Fruit fly (Drosophila melanogaster) whole organism, embryonic: ENCODE results near the gene CG10801.

Source experiments
- Bdp1 ChIP-seq: fragments of 200-800 bp; sonication (Bioruptor generic); optimal IDR thresholded peaks from 3 replicates; lab custom pipeline; 2016; ENCODE audit warnings: missing biosample characterization, missing genetic modification characterization
- Bteb2 ChIP-seq: fragments of 200-800 bp; sonication (Bioruptor generic); optimal IDR thresholded peaks from 2 replicates; lab custom pipeline; 2016; ENCODE audit warnings: missing biosample characterization, missing genetic modification characterization
- CG10543 ChIP-seq: fragments of 200-800 bp; sonication (Bioruptor generic); optimal IDR thresholded peaks from 3 replicates; lab custom pipeline; 2017; ENCODE audit warnings: missing biosample characterization, mild to moderate bottlenecking, missing genetic modification characterization, moderate library complexity
- CG10979 ChIP-seq: fragments of 200-800 bp; sonication (Bioruptor generic); optimal IDR thresholded peaks from 2 replicates; lab custom pipeline; 2018; ENCODE audit warnings: missing biosample characterization, mild to moderate bottlenecking, missing genetic modification characterization, moderate library complexity
- CG12219 ChIP-seq: fragments of 200-800 bp; sonication (Bioruptor generic); optimal IDR thresholded peaks from 3 replicates; lab custom pipeline; 2018; ENCODE audit warnings: missing biosample characterization, mild to moderate bottlenecking, missing genetic modification characterization
- CG13775 ChIP-seq: fragments of 200-800 bp; sonication (Bioruptor generic); optimal IDR thresholded peaks from 3 replicates; lab custom pipeline; 2017; ENCODE audit warnings: missing biosample characterization, mild to moderate bottlenecking, missing genetic modification characterization
- CG14710 ChIP-seq: fragments of 200-800 bp; sonication (Bioruptor generic); optimal IDR thresholded peaks from 3 replicates; lab custom pipeline; 2019; ENCODE audit warnings: missing biosample characterization, mild to moderate bottlenecking, missing genetic modification characterization, moderate library complexity
- CG16779 ChIP-seq: fragments of 200-800 bp; sonication (Bioruptor generic); IDR thresholded peaks from 2 replicates; pipeline ENCODE4 v1.3.6; 2022; ENCODE audit warnings: missing biosample characterization, missing genetic modification characterization
- CG17361 ChIP-seq: fragments of 200-800 bp; sonication (Bioruptor generic); IDR thresholded peaks from 3 replicates; pipeline ENCODE4 v1.3.6; 2022; ENCODE audit warnings: missing biosample characterization, missing genetic modification characterization
- CG18599 ChIP-seq: fragments of 200-800 bp; sonication (Bioruptor generic); optimal IDR thresholded peaks from 3 replicates; lab custom pipeline; 2017; ENCODE audit warnings: missing biosample characterization, missing genetic modification characterization, mild to moderate bottlenecking, moderate library complexity, missing genetic modification reagents
- CG2712 ChIP-seq: fragments of 200-800 bp; optimal IDR thresholded peaks from 3 replicates; lab custom pipeline; 2019; ENCODE audit warnings: missing biosample characterization, mild to moderate bottlenecking, missing genetic modification characterization, moderate library complexity
- CG30431 ChIP-seq: fragments of 200-800 bp; sonication (Bioruptor generic); optimal IDR thresholded peaks from 2 replicates; lab custom pipeline; 2017; ENCODE audit warnings: missing biosample characterization, missing genetic modification characterization
- CG32767 ChIP-seq: fragments of 200-800 bp; sonication (Bioruptor generic); IDR thresholded peaks from 2 replicates; pipeline ENCODE4 v1.3.6; 2022; ENCODE audit warnings: missing biosample characterization, missing genetic modification characterization
- CG3281 ChIP-seq: fragments of 200-800 bp; sonication (Bioruptor generic); optimal IDR thresholded peaks from 3 replicates; lab custom pipeline; 2017; ENCODE audit warnings: missing biosample characterization, mild to moderate bottlenecking, missing genetic modification characterization
- CG3847 ChIP-seq: fragments of 200-800 bp; sonication (Bioruptor generic); IDR thresholded peaks from 2 replicates; pipeline ENCODE4 v1.3.6; 2022; ENCODE audit warnings: missing biosample characterization, missing genetic modification characterization
- CG3995 ChIP-seq: fragments of 200-800 bp; sonication (Bioruptor generic); optimal IDR thresholded peaks from 3 replicates; lab custom pipeline; 2016; ENCODE audit warnings: missing biosample characterization, missing genetic modification characterization
- CG5953 ChIP-seq: fragments of 200-800 bp; sonication (Bioruptor generic); IDR thresholded peaks from 2 replicates; pipeline ENCODE4 v1.3.6; 2022; ENCODE audit warnings: missing biosample characterization, missing genetic modification characterization
- CG6175 ChIP-seq: fragments of 200-800 bp; sonication (Bioruptor generic); IDR thresholded peaks from 3 replicates; pipeline ENCODE4 v1.3.6; 2022; ENCODE audit warnings: missing biosample characterization, missing genetic modification characterization
- CG6813 ChIP-seq: fragments of 200-800 bp; sonication (Bioruptor generic); optimal IDR thresholded peaks from 2 replicates; lab custom pipeline; 2017; ENCODE audit warnings: missing biosample characterization, missing genetic modification characterization, mild to moderate bottlenecking, moderate library complexity, missing genetic modification reagents
- CG7839 ChIP-seq: fragments of 200-800 bp; sonication (Bioruptor generic); optimal IDR thresholded peaks from 3 replicates; lab custom pipeline; 2018; ENCODE audit warnings: missing biosample characterization, mild to moderate bottlenecking, missing genetic modification characterization, moderate library complexity
- CG7963 ChIP-seq: fragments of 200-800 bp; sonication (Bioruptor generic); IDR thresholded peaks from 3 replicates; pipeline ENCODE4 v1.3.6; 2022; ENCODE audit warnings: missing biosample characterization, missing genetic modification characterization; ENCODE audit not compliant: partially characterized antibody
- CG8281 ChIP-seq: fragments of 200-800 bp; sonication (Bioruptor generic); optimal IDR thresholded peaks from 2 replicates; lab custom pipeline; 2018; ENCODE audit warnings: missing biosample characterization, mild to moderate bottlenecking, missing genetic modification characterization, moderate library complexity
- CrebB ChIP-seq: fragments of 200-800 bp; sonication (Bioruptor generic); optimal IDR thresholded peaks from 3 replicates; lab custom pipeline; 2018; ENCODE audit warnings: missing biosample characterization, mild to moderate bottlenecking, missing genetic modification characterization
- Doc2 ChIP-seq: fragments of 200-800 bp; sonication (Bioruptor generic); IDR thresholded peaks from 2 replicates; pipeline ENCODE4 v1.3.6; 2022; ENCODE audit warnings: missing biosample characterization, missing genetic modification characterization
- E2f2 ChIP-seq: fragments of 200-800 bp; sonication (Bioruptor generic); IDR thresholded peaks from 2 replicates; pipeline ENCODE4 v1.3.6; 2022; ENCODE audit warnings: missing biosample characterization, missing genetic modification characterization
- Ets65A ChIP-seq: fragments of 200-800 bp; sonication (Bioruptor generic); peaks from one replicate; lab custom pipeline; 2016; ENCODE audit warnings: missing biosample characterization, missing genetic modification characterization
- HLH4C ChIP-seq: fragments of 200-800 bp; sonication (Bioruptor generic); IDR thresholded peaks from 3 replicates; pipeline ENCODE4 v1.3.6; 2022; ENCODE audit warnings: missing biosample characterization, missing genetic modification characterization; ENCODE audit not compliant: partially characterized antibody
- HLH54F ChIP-seq: fragments of 200-800 bp; sonication (Bioruptor generic); optimal IDR thresholded peaks from 3 replicates; lab custom pipeline; 2016; ENCODE audit warnings: missing biosample characterization, missing genetic modification characterization
- Hmr ChIP-seq: fragments of 200-800 bp; sonication (Bioruptor generic); optimal IDR thresholded peaks from 3 replicates; lab custom pipeline; 2017; ENCODE audit warnings: mild to moderate bottlenecking, missing biosample characterization, missing genetic modification reagents, missing genetic modification characterization
- Hmx ChIP-seq: fragments of 200-800 bp; sonication (Bioruptor generic); optimal IDR thresholded peaks from 2 replicates; lab custom pipeline; 2016; ENCODE audit warnings: missing biosample characterization, missing genetic modification characterization
- Rfx ChIP-seq: fragments of 200-800 bp; sonication (Bioruptor generic); IDR thresholded peaks from 2 replicates; pipeline ENCODE4 v1.3.6; 2022; ENCODE audit warnings: missing biosample characterization, missing genetic modification characterization
- Six4 ChIP-seq: fragments of 200-800 bp; sonication (Bioruptor generic); optimal IDR thresholded peaks from 2 replicates; lab custom pipeline; 2016; ENCODE audit warnings: missing biosample characterization, missing genetic modification characterization
- Sry-δ ChIP-seq: fragments of 200-800 bp; sonication (Bioruptor generic); optimal IDR thresholded peaks from 2 replicates; lab custom pipeline; 2016; ENCODE audit warnings: missing biosample characterization, missing genetic modification characterization
- Vsx1 ChIP-seq: fragments of 200-800 bp; sonication (Bioruptor generic); optimal IDR thresholded peaks from 2 replicates; lab custom pipeline; 2017; ENCODE audit warnings: missing biosample characterization, mild to moderate bottlenecking, missing genetic modification characterization, missing genetic modification reagents
- Xbp1 ChIP-seq: fragments of 200-800 bp; sonication (Bioruptor generic); optimal IDR thresholded peaks from 3 replicates; lab custom pipeline; 2016; ENCODE audit warnings: missing biosample characterization, mild to moderate bottlenecking, missing genetic modification characterization
- bbx ChIP-seq: fragments of 200-800 bp; sonication (Bioruptor generic); IDR thresholded peaks from 2 replicates; pipeline ENCODE4 v1.3.6; 2022; ENCODE audit warnings: missing biosample characterization, missing genetic modification characterization; ENCODE audit not compliant: partially characterized antibody
- bcd ChIP-seq: fragments of 200-800 bp; sonication (Bioruptor generic); optimal IDR thresholded peaks from 2 replicates; lab custom pipeline; 2017; ENCODE audit warnings: missing biosample characterization, mild to moderate bottlenecking, missing genetic modification characterization
- bsh ChIP-seq, 2 experiments: fragments of 200-800 bp; sonication (Bioruptor generic); optimal IDR thresholded peaks; 2 replicates each; lab custom pipeline; 2017 to 2018; ENCODE audit warnings: mild to moderate bottlenecking in 2 of 2, missing biosample characterization in 2 of 2, missing genetic modification characterization in 2 of 2, moderate library complexity in 1 of 2
- cwo ChIP-seq: fragments of 200-800 bp; sonication (Bioruptor generic); optimal IDR thresholded peaks from 3 replicates; lab custom pipeline; 2017; ENCODE audit warnings: missing biosample characterization, missing genetic modification characterization, mild to moderate bottlenecking, moderate library complexity, missing genetic modification reagents
- danr ChIP-seq: fragments of 200-800 bp; sonication (Bioruptor generic); IDR thresholded peaks from 2 replicates; pipeline ENCODE4 v1.3.6; 2022; ENCODE audit warnings: missing biosample characterization, missing genetic modification characterization
- grau ChIP-seq: fragments of 200-800 bp; optimal IDR thresholded peaks from 3 replicates; lab custom pipeline; 2019; ENCODE audit warnings: missing biosample characterization, mild to moderate bottlenecking, missing genetic modification characterization, moderate library complexity
- jumu ChIP-seq: fragments of 200-800 bp; sonication (Bioruptor generic); optimal IDR thresholded peaks from 3 replicates; lab custom pipeline; 2016; ENCODE audit warnings: missing biosample characterization, missing genetic modification characterization
- kah ChIP-seq: fragments of 200-800 bp; sonication (Bioruptor generic); optimal IDR thresholded peaks from 2 replicates; lab custom pipeline; 2018; ENCODE audit warnings: missing biosample characterization, mild to moderate bottlenecking, missing genetic modification characterization
- kay ChIP-seq: fragments of 200-800 bp; sonication (Bioruptor generic); optimal IDR thresholded peaks from 2 replicates; lab custom pipeline; 2016; ENCODE audit warnings: missing biosample characterization, missing genetic modification characterization
- mld ChIP-seq: fragments of 200-800 bp; sonication (Bioruptor generic); IDR thresholded peaks from 3 replicates; pipeline ENCODE4 v1.3.6; 2022; ENCODE audit warnings: missing biosample characterization, missing genetic modification characterization; ENCODE audit not compliant: partially characterized antibody
- pfk ChIP-seq: fragments of 200-800 bp; sonication (Bioruptor generic); optimal IDR thresholded peaks from 2 replicates; lab custom pipeline; 2018; ENCODE audit warnings: missing biosample characterization, mild to moderate bottlenecking, missing genetic modification characterization, moderate library complexity
- pnt ChIP-seq: fragments of 200-800 bp; sonication (Bioruptor generic); optimal IDR thresholded peaks from 3 replicates; lab custom pipeline; 2016; ENCODE audit warnings: missing biosample characterization, missing genetic modification characterization
- seq ChIP-seq: fragments of 200-800 bp; sonication (Bioruptor generic); IDR thresholded peaks from 2 replicates; pipeline ENCODE4 v1.3.6; 2022; ENCODE audit warnings: missing biosample characterization, missing genetic modification characterization
- trem ChIP-seq: fragments of 200-800 bp; optimal IDR thresholded peaks from 3 replicates; lab custom pipeline; 2019; ENCODE audit warnings: missing biosample characterization, mild to moderate bottlenecking, missing genetic modification characterization, moderate library complexity

CG10801 gene

DNA sequence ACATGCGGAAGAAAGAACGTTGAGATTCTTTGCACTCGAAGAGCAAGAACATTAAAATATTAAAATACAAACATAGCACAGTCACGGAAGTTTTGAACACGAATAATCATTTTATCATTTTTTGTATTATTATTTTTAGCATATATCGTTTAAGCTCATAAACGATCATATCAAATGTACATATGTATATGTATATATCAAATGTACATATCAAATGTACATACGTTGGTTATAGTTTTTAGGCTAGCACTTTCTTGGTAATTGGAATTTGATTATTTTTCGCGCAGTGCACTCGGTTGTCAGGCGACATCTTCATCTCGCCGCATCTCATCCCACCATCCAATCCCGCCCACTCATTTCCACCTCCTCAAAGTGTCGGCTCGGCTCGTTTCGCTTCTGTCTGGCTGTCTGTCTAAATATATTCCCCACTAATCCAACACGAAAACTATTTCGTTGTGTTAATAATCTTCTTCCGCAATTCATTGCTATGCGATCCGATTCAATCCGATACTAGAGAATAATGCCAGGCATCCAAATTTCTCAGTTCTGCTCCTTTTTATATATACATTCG is 4.9 kb upstream of the CG10801 start (continued):
- TF ChIP-seq CG8281 (peak; percentile 11), CG13775 (GFP tag; lab: Kevin White, UChicago) (peak; percentile 19), kay (GFP tag; lab: Kevin White, UChicago) (no peak), bcd (peak; percentile 43), Bdp1 (no peak), Rfx (GFP tag; lab: Robert Waterston, UW) (peak; percentile 33; the same call in 1 of the 2 replicates), CG17361 (GFP tag; lab: Robert Waterston, UW) (peak; percentile 53; the same call in 1 of the 3 replicates), CG3995 (GFP tag; lab: Kevin White, UChicago) (no peak), cwo (peak; percentile 42), CG10979 (tag; lab: Kevin White, UChicago) (peak; percentile 65), pnt (GFP tag; lab: Kevin White, UChicago) (peak; percentile 4), seq (GFP tag; lab: Robert Waterston, UW) (peak; percentile 46), CG5953 (0 out of 2 replicates have a peak, but pooled peaks have one; percentile 13), CG12219 (peak; percentile 25), HLH4C (GFP tag; lab: Robert Waterston, UW) (no peak), Hmx (no peak), Sry-δ (GFP tag; lab: Kevin White, UChicago) (no peak), Ets65A (peak; percentile 78), Six4 (GFP tag; lab: Kevin White, UChicago) (peak; percentile 32), E2f2 (no peak), pfk (GFP tag; lab: Kevin White, UChicago) (no peak), Xbp1 (peak; percentile 28), CG30431 (GFP tag; lab: Kevin White, UChicago) (no peak), bbx (no peak), CG16779 (GFP tag; lab: Robert Waterston, UW) (no peak), CG3847 (GFP tag; lab: Robert Waterston, UW) (no peak), CG7839 (tag; lab: Kevin White, UChicago) (peak; percentile 70), CG32767 (GFP tag; lab: Robert Waterston, UW) (0 out of 2 replicates have a peak, but pooled peaks have one; percentile 12), CG6175 (no peak), CG3281 (peak; percentile 20), CG2712 (tag; lab: Kevin White, UChicago) (peak; percentile 72), Bteb2 (GFP tag; lab: Kevin White, UChicago) (no peak), CG6813 (GFP tag; lab: Kevin White, UChicago) (peak; percentile 24), Doc2 (GFP tag; lab: Robert Waterston, UW) (no peak), CG10543 (GFP tag; lab: Kevin White, UChicago) (peak; percentile 18), kah (GFP tag; lab: Kevin White, UChicago) (peak; percentile 0), Hmr (GFP tag; lab: Kevin White, UChicago) (peak; percentile 10), grau (tag; lab: Kevin White, UChicago) (peak; percentile 69), CG7963 (GFP tag; lab: Robert Waterston, UW) (no peak), mld (GFP tag; lab: Robert Waterston, UW) (no peak), CG14710 (tag; lab: Kevin White, UChicago) (peak; percentile 37), bsh (GFP tag; optimal IDR thresholded peaks at IDR 0.05; lab: Kevin White, UChicago) (peak in 1 of 2 experiments; percentile 72), CG18599 (GFP tag; lab: Kevin White, UChicago) (peak; percentile 27), HLH54F (GFP tag; lab: Kevin White, UChicago) (no peak), danr (GFP tag; lab: Robert Waterston, UW) (0 out of 2 replicates have a peak, but pooled peaks have one; percentile 21), trem (tag; lab: Kevin White, UChicago) (peak; percentile 15), CrebB (no peak), jumu (GFP tag; lab: Kevin White, UChicago) (no peak), Vsx1 (no peak)
